Worm (Caenorhabditis elegans): ENCODE results near the gene srw-3.

DNA sequence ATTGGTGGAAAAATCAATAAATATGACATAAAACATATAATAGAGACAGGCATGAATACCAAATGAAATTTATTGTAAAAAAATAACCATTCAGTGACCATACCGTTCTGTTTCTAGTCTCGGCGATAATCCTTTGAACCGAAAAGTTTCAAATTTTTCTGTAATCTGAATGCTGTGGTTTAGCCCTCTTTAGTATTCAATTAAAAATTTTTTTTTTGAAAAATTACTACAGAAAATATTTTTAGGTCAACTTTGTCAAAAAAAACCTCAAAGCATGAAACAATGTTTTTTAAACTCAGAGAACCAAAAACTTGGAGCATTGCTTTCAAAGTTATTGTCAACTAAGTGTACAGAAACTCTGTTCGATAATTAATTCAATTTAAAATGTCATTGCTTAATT is 3.1 kb downstream of the srw-3 start, which contains the start of gene ZK105.11:
- TF ChIP-seq ama-1 (optimal IDR thresholded peaks at IDR 0.05) (no peak), F13C5.2 (tag; optimal IDR thresholded peaks at IDR 0.05) (no peak), tra-4 (tag; optimal IDR thresholded peaks at IDR 0.05) (no peak), hnd-1 (tag; optimal IDR thresholded peaks at IDR 0.05) (no peak), ets-7 (tag; optimal IDR thresholded peaks at IDR 0.05) (no peak), tbx-11 (GFP tag; IDR thresholded peaks at IDR 0.05) (no peak), pes-1 (GFP tag; IDR thresholded peaks at IDR 0.05) (no peak), B0310.2 (tag; optimal IDR thresholded peaks at IDR 0.05) (no peak), flt-1 (GFP tag; IDR thresholded peaks at IDR 0.05) (no peak), sea-1 (GFP tag; conservative IDR thresholded peaks at IDR 0.05) (no peak), tbx-37 (GFP tag; conservative IDR thresholded peaks at IDR 0.05) (no peak)
